Fruit fly (Drosophila melanogaster): ENCODE data around the gene Rpp20.

DNA sequence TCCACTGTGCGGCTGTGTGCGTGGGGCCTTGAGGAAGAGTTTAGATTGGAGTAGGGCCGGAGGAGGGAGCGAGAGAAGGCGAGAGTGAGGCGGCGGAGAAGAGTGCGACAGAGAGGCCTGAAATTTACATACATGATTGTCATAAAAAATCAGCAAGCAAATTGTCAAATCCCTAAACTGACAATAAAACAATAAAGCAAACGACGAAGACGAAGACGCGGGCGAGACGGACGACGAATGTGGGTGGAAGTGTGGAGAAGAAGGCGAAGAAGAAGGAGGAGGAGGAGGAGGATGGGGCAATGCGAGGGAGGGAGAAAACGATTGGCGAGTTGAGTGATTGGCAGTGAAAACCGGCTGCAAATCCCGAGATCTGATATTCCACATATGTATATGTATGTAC, 41.2 kb downstream of the Rpp20 start:
- no peak for TF ChIP-seq CG15710 (tag; optimal IDR thresholded peaks at IDR 0.05)
- TF ChIP-seq CG12605 (GFP tag; IDR thresholded peaks at IDR 0.05): no peak
- no peak for TF ChIP-seq Snoo (tag; optimal IDR thresholded peaks at IDR 0.05)
- TF ChIP-seq Pif1B (GFP tag; optimal IDR thresholded peaks at IDR 0.05): no peak
- no peak for TF ChIP-seq Pif1A (GFP tag; optimal IDR thresholded peaks at IDR 0.05)
- no peak for TF ChIP-seq EcR (GFP tag; optimal IDR thresholded peaks at IDR 0.05)
- TF ChIP-seq CG4496 (GFP tag; IDR thresholded peaks at IDR 0.05): no peak
- TF ChIP-seq CG32121 (GFP tag; IDR thresholded peaks at IDR 0.05): no peak
- TF ChIP-seq rn (GFP tag; IDR thresholded peaks at IDR 0.05): no peak

All from whole organism, pupa.